Fruit fly (Drosophila melanogaster) whole organism, embryonic: ENCODE data around the gene Lerp.

ENCODE experiments used
- Asciz ChIP-seq: fragments of 200-800 bp; sonication (Bioruptor generic); optimal IDR thresholded peaks from 2 replicates; lab custom pipeline; 2017; ENCODE audit warnings: missing biosample characterization, mild to moderate bottlenecking, missing genetic modification characterization, missing genetic modification reagents
- Atf3 ChIP-seq: fragments of 200-800 bp; sonication (Bioruptor generic); optimal IDR thresholded peaks from 3 replicates; lab custom pipeline; 2016; ENCODE audit warnings: missing biosample characterization, missing genetic modification characterization
- CG10654 ChIP-seq: fragments of 200-800 bp; sonication (Bioruptor generic); optimal IDR thresholded peaks from 2 replicates; lab custom pipeline; 2016; ENCODE audit warnings: missing biosample characterization, missing genetic modification characterization
- CG11247 ChIP-seq: fragments of 200-800 bp; sonication (Bioruptor generic); IDR thresholded peaks from 2 replicates; pipeline ENCODE4 v1.3.6; 2022; ENCODE audit warnings: missing biosample characterization, missing genetic modification characterization
- CG11695 ChIP-seq: fragments of 200-800 bp; sonication (Bioruptor generic); IDR thresholded peaks from 3 replicates; pipeline ENCODE4 v1.3.6; 2022; ENCODE audit warnings: missing biosample characterization, missing genetic modification characterization
- CG12219 ChIP-seq: fragments of 200-800 bp; sonication (Bioruptor generic); optimal IDR thresholded peaks from 3 replicates; lab custom pipeline; 2018; ENCODE audit warnings: missing biosample characterization, mild to moderate bottlenecking, missing genetic modification characterization
- CG12391 ChIP-seq: fragments of 200-800 bp; sonication (Bioruptor generic); optimal IDR thresholded peaks from 3 replicates; lab custom pipeline; 2018; ENCODE audit warnings: missing biosample characterization, mild to moderate bottlenecking, missing genetic modification characterization, moderate library complexity
- CG13123 ChIP-seq: fragments of 200-800 bp; sonication (Bioruptor generic); optimal IDR thresholded peaks from 2 replicates; lab custom pipeline; 2016; ENCODE audit warnings: missing biosample characterization, missing genetic modification characterization
- CG13296 ChIP-seq: fragments of 200-800 bp; sonication (Bioruptor generic); optimal IDR thresholded peaks from 3 replicates; lab custom pipeline; 2018; ENCODE audit warnings: missing biosample characterization, mild to moderate bottlenecking, missing genetic modification characterization
- CG13624 ChIP-seq: fragments of 200-800 bp; sonication (Bioruptor generic); optimal IDR thresholded peaks from 2 replicates; lab custom pipeline; 2016; ENCODE audit warnings: missing biosample characterization, missing genetic modification characterization
- CG1603 ChIP-seq: fragments of 200-800 bp; sonication (Bioruptor generic); optimal IDR thresholded peaks from 2 replicates; lab custom pipeline; 2019; ENCODE audit warnings: missing biosample characterization, mild to moderate bottlenecking, missing genetic modification characterization, moderate library complexity
- CG17361 ChIP-seq: fragments of 200-800 bp; sonication (Bioruptor generic); IDR thresholded peaks from 3 replicates; pipeline ENCODE4 v1.3.6; 2022; ENCODE audit warnings: missing biosample characterization, missing genetic modification characterization
- CG30431 ChIP-seq: fragments of 200-800 bp; sonication (Bioruptor generic); optimal IDR thresholded peaks from 2 replicates; lab custom pipeline; 2017; ENCODE audit warnings: missing biosample characterization, missing genetic modification characterization
- CG31441 ChIP-seq: fragments of 200-800 bp; sonication (Bioruptor generic); IDR thresholded peaks from 2 replicates; pipeline ENCODE4 v1.3.6; 2022; ENCODE audit warnings: missing biosample characterization, missing genetic modification characterization
- CG32772 ChIP-seq: fragments of 200-800 bp; sonication (Bioruptor generic); IDR thresholded peaks from 2 replicates; pipeline ENCODE4 v1.3.6; 2022; ENCODE audit warnings: missing biosample characterization, missing genetic modification characterization
- CG6683 ChIP-seq: fragments of 200-800 bp; sonication (Bioruptor generic); optimal IDR thresholded peaks from 2 replicates; lab custom pipeline; 2017; ENCODE audit warnings: missing biosample characterization, mild to moderate bottlenecking, missing genetic modification characterization, missing genetic modification reagents
- CG6765 ChIP-seq: fragments of 200-800 bp; sonication (Bioruptor generic); optimal IDR thresholded peaks from 3 replicates; lab custom pipeline; 2017; ENCODE audit warnings: missing biosample characterization, mild to moderate bottlenecking, missing genetic modification characterization
- CG6791 ChIP-seq: fragments of 200-800 bp; sonication (Bioruptor generic); IDR thresholded peaks from 3 replicates; pipeline ENCODE4 v1.3.6; 2022; ENCODE audit warnings: missing biosample characterization, missing genetic modification characterization; ENCODE audit not compliant: partially characterized antibody
- CG7839 ChIP-seq: fragments of 200-800 bp; sonication (Bioruptor generic); optimal IDR thresholded peaks from 3 replicates; lab custom pipeline; 2018; ENCODE audit warnings: missing biosample characterization, mild to moderate bottlenecking, missing genetic modification characterization, moderate library complexity
- CG9437 ChIP-seq: fragments of 200-800 bp; sonication (Bioruptor generic); optimal IDR thresholded peaks from 2 replicates; lab custom pipeline; 2018; ENCODE audit warnings: missing biosample characterization, mild to moderate bottlenecking, missing genetic modification characterization
- CHES-1-like ChIP-seq: fragments of 200-800 bp; sonication (Bioruptor generic); optimal IDR thresholded peaks from 2 replicates; lab custom pipeline; 2016; ENCODE audit warnings: missing biosample characterization, missing genetic modification characterization
- Ets65A ChIP-seq: fragments of 200-800 bp; sonication (Bioruptor generic); peaks from one replicate; lab custom pipeline; 2016; ENCODE audit warnings: missing biosample characterization, missing genetic modification characterization
- GATAe ChIP-seq: fragments of 200-800 bp; sonication (Bioruptor generic); conservative IDR thresholded peaks from 2 replicates; pipeline ENCODE4 v1.3.6; 2022; ENCODE audit warnings: missing biosample characterization, missing genetic modification characterization
- Hr39 ChIP-seq: fragments of >200 bp; optimal IDR thresholded peaks from 2 replicates; lab custom pipeline; 2017
- Hr51 ChIP-seq, 2 experiments: fragments of 200-800 bp; sonication (Bioruptor generic); optimal IDR thresholded peaks; 2 replicates in 1 of 2; 3 replicates in 1 of 2; lab custom pipeline; 2016 to 2018; ENCODE audit warnings: missing biosample characterization in 2 of 2, missing genetic modification characterization in 2 of 2, mild to moderate bottlenecking in 1 of 2, moderate library complexity in 1 of 2
- Kr ChIP-seq: fragments of 200-800 bp; sonication (Bioruptor generic); optimal IDR thresholded peaks from 2 replicates; lab custom pipeline; 2017; ENCODE audit warnings: missing biosample characterization, mild to moderate bottlenecking, missing genetic modification characterization
- Oli ChIP-seq: fragments of 200-800 bp; sonication (Bioruptor generic); optimal IDR thresholded peaks from 2 replicates; lab custom pipeline; 2018; ENCODE audit warnings: missing biosample characterization, mild to moderate bottlenecking, missing genetic modification characterization, moderate library complexity
- Scr ChIP-seq: fragments of 200-800 bp; sonication (Bioruptor generic); IDR thresholded peaks from 2 replicates; pipeline ENCODE4 v1.3.6; 2022; ENCODE audit warnings: missing biosample characterization, missing genetic modification characterization; ENCODE audit not compliant: partially characterized antibody
- Tbp ChIP-seq: fragments of >200 bp; optimal IDR thresholded peaks from 2 replicates; lab custom pipeline; 2018; ENCODE audit warnings: missing biosample characterization, missing genetic modification characterization
- amos ChIP-seq: fragments of 200-800 bp; sonication (Bioruptor generic); IDR thresholded peaks from 2 replicates; pipeline ENCODE4 v1.3.6; 2022; ENCODE audit warnings: missing biosample characterization, missing genetic modification characterization; ENCODE audit not compliant: partially characterized antibody
- bsh ChIP-seq, 2 experiments: fragments of 200-800 bp; sonication (Bioruptor generic); optimal IDR thresholded peaks; 2 replicates each; lab custom pipeline; 2017 to 2018; ENCODE audit warnings: mild to moderate bottlenecking in 2 of 2, missing biosample characterization in 2 of 2, missing genetic modification characterization in 2 of 2, moderate library complexity in 1 of 2
- cg ChIP-seq: fragments of 200-800 bp; sonication (Bioruptor generic); optimal IDR thresholded peaks from 3 replicates; lab custom pipeline; 2019; ENCODE audit warnings: missing biosample characterization, mild to moderate bottlenecking, missing genetic modification characterization, moderate library complexity
- da ChIP-seq: fragments of 200-800 bp; sonication (Bioruptor generic); optimal IDR thresholded peaks from 2 replicates; lab custom pipeline; 2016; ENCODE audit warnings: missing biosample characterization, missing genetic modification characterization
- dmrt99B ChIP-seq: fragments of 200-800 bp; sonication (Bioruptor generic); optimal IDR thresholded peaks from 2 replicates; lab custom pipeline; 2018; ENCODE audit warnings: missing biosample characterization, mild to moderate bottlenecking, missing genetic modification characterization, moderate library complexity
- dpn ChIP-seq, 2 experiments: fragments of 200-800 bp; sonication (Bioruptor generic); optimal IDR thresholded peaks; 3 replicates each; lab custom pipeline; 2016; ENCODE audit warnings: missing biosample characterization in 2 of 2, missing genetic modification characterization in 2 of 2
- dysf ChIP-seq: fragments of 200-800 bp; sonication (Bioruptor generic); IDR thresholded peaks from 3 replicates; pipeline ENCODE4 v1.3.6; 2022; ENCODE audit warnings: missing biosample characterization, missing genetic modification characterization
- gcm2 ChIP-seq: fragments of 200-800 bp; sonication (Bioruptor generic); optimal IDR thresholded peaks from 2 replicates; lab custom pipeline; 2016; ENCODE audit warnings: missing biosample characterization, missing genetic modification characterization
- grn ChIP-seq: fragments of 200-800 bp; sonication (Bioruptor generic); optimal IDR thresholded peaks from 3 replicates; lab custom pipeline; 2017; ENCODE audit warnings: missing biosample characterization, missing genetic modification characterization
- ind ChIP-seq: fragments of 200-800 bp; sonication (Bioruptor generic); optimal IDR thresholded peaks from 3 replicates; lab custom pipeline; 2016; ENCODE audit warnings: missing biosample characterization, missing genetic modification characterization
- kah ChIP-seq: fragments of 200-800 bp; sonication (Bioruptor generic); optimal IDR thresholded peaks from 2 replicates; lab custom pipeline; 2018; ENCODE audit warnings: missing biosample characterization, mild to moderate bottlenecking, missing genetic modification characterization
- lilli ChIP-seq: fragments of 200-800 bp; sonication (Bioruptor generic); optimal IDR thresholded peaks from 3 replicates; lab custom pipeline; 2016; ENCODE audit warnings: missing biosample characterization, missing genetic modification characterization
- lmd ChIP-seq: fragments of 200-800 bp; sonication (Bioruptor generic); IDR thresholded peaks from 2 replicates; pipeline ENCODE4 v1.3.6; 2022; ENCODE audit warnings: missing biosample characterization, missing genetic modification characterization
- pfk ChIP-seq: fragments of 200-800 bp; sonication (Bioruptor generic); optimal IDR thresholded peaks from 2 replicates; lab custom pipeline; 2018; ENCODE audit warnings: missing biosample characterization, mild to moderate bottlenecking, missing genetic modification characterization, moderate library complexity
- prd ChIP-seq, 3 experiments: fragments of >200 bp in 2 of 3; fragments of 200-800 bp in 1 of 3; sonication (Bioruptor generic) in 1 of 3; optimal IDR thresholded peaks in 2 of 3; IDR thresholded peaks in 1 of 3; 2 replicates in 2 of 3; 3 replicates in 1 of 3; pipeline versions ENCODE4 v1.3.6 to Lab custom; 2017 to 2022; ENCODE audit warnings: missing biosample characterization in 1 of 3, missing genetic modification characterization in 1 of 3
- tio ChIP-seq: fragments of 200-800 bp; sonication (Bioruptor generic); optimal IDR thresholded peaks from 2 replicates; lab custom pipeline; 2017; ENCODE audit warnings: missing biosample characterization, missing genetic modification characterization, inconsistent platforms
- twi ChIP-seq: fragments of 200-800 bp; optimal IDR thresholded peaks from 2 replicates; lab custom pipeline; 2019; ENCODE audit warnings: missing biosample characterization, mild to moderate bottlenecking, missing genetic modification characterization, moderate library complexity
- zen ChIP-seq: fragments of 200-800 bp; sonication (Bioruptor generic); optimal IDR thresholded peaks from 3 replicates; lab custom pipeline; 2018; ENCODE audit warnings: missing biosample characterization, mild to moderate bottlenecking, missing genetic modification characterization, moderate library complexity

Gene Lerp

DNA sequence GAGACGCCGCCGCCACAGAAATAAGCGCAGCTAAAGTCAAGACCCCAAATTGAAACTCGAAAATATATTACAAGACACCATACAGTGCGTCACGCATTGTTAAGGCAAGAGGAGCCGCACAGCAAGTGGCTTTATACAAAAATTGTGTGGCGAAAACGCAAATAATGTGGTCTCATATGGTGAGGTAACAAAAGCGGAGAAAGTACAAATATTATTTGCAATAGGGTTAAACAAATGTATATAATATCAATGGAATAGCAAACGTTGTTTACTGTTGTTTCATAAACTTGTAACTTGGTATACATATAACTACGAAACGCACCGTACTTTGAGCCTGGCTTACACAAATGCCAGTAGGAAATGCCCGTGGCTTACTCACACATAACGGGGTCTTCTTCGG lies 58.1 kb downstream of the Lerp start (continued):
- TF ChIP-seq CHES-1-like (GFP tag; lab: Kevin White, UChicago) (no peak), CG30431 (GFP tag; lab: Kevin White, UChicago) (no peak), CG6765 (GFP tag; lab: Kevin White, UChicago) (no peak), CG12391 (tag; lab: Kevin White, UChicago) (peak; percentile 0), Oli (tag; lab: Kevin White, UChicago) (peak; percentile 30), CG17361 (GFP tag; lab: Robert Waterston, UW) (0 out of 3 replicates have a peak, but pooled peaks have one; percentile 16), tio (no peak), ind (GFP tag; lab: Kevin White, UChicago) (no peak), CG9437 (GFP tag; lab: Kevin White, UChicago) (no peak), lilli (GFP tag; lab: Kevin White, UChicago) (no peak), GATAe (GFP tag; lab: Robert Waterston, UW) (no peak), CG1603 (peak; percentile 24)

DNA sequence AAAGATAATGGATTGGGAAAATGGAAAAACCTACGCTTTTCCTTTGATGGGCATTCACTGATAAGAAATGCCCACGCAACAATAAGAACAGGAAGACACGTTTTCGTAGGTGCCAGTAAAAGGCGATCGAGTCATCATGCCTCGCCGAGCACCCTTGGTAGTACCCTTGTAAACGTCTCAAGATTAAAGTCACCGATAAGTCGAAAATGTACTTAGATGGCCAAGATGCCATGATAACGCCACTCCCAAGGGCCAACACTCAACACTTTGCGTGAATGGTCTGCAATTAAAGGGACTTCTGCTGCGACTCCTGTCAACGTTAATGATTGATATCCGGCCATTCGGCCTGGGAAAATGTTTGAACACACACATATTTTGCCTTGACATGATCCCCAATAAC lies 59.8 kb downstream of the Lerp start:
- TF ChIP-seq ind (GFP tag; lab: Kevin White, UChicago), result no peak
- TF ChIP-seq zen (tag; lab: Kevin White, UChicago), result peak; percentile 1
- no peak for TF ChIP-seq CG13296 (GFP tag; lab: Kevin White, UChicago)
- no peak for TF ChIP-seq CG11247
- TF ChIP-seq CG10654 (GFP tag; lab: Kevin White, UChicago), result no peak
- TF ChIP-seq Scr, result no peak
- 0 out of 3 replicates have a peak, but pooled peaks have one; percentile 24 for TF ChIP-seq CG6791 (GFP tag; lab: Robert Waterston, UW)
- peak; percentile 96 for TF ChIP-seq grn
- TF ChIP-seq cg (GFP tag; lab: Kevin White, UChicago), result no peak
- TF ChIP-seq CG11695, result no peak
- TF ChIP-seq CG13123 (GFP tag; lab: Kevin White, UChicago), result no peak
- TF ChIP-seq Kr (GFP tag; lab: Kevin White, UChicago), result no peak
- TF ChIP-seq prd (optimal IDR thresholded peaks at IDR 0.05; lab: Kevin White, UChicago), result no peak
- no peak for TF ChIP-seq prd (GFP tag; IDR thresholded peaks at IDR 0.05; lab: Robert Waterston, UW)
- no peak for TF ChIP-seq kah (GFP tag; lab: Kevin White, UChicago)

- TF ChIP-seq CG12219 (GFP tag; lab: Kevin White, UChicago) (no peak), Hr39 (lab: Kevin White, UChicago) (no peak), dysf (GFP tag; lab: Robert Waterston, UW) (no peak), pfk (GFP tag; lab: Kevin White, UChicago) (no peak), Asciz (GFP tag; lab: Kevin White, UChicago) (no peak), amos (GFP tag; lab: Robert Waterston, UW) (no peak), Ets65A (GFP tag; lab: Kevin White, UChicago) (no peak), lmd (GFP tag; lab: Robert Waterston, UW) (no peak), twi (tag; lab: Kevin White, UChicago) (no peak), CG13624 (GFP tag; lab: Kevin White, UChicago) (no peak), Hr51 (GFP tag; optimal IDR thresholded peaks at IDR 0.05; lab: Kevin White, UChicago) (peak in 1 of 2 experiments; percentile 61), Atf3 (GFP tag; lab: Kevin White, UChicago) (no peak), da (GFP tag; lab: Kevin White, UChicago) (no peak), CG31441 (GFP tag; lab: Robert Waterston, UW) (peak; percentile 72), CG7839 (peak; percentile 60), gcm2 (no peak), prd (optimal IDR thresholded peaks at IDR 0.05; lab: Kevin White, UChicago) (no peak), prd (GFP tag; IDR thresholded peaks at IDR 0.05; lab: Robert Waterston, UW) (peak; percentile 39; the same call in 1 of the 3 replicates), Tbp (GFP tag; lab: Kevin White, UChicago) (no peak), bsh (GFP tag; optimal IDR thresholded peaks at IDR 0.05; lab: Kevin White, UChicago) (peak in 1 of 2 experiments; percentile 57), CG32772 (GFP tag; lab: Robert Waterston, UW) (no peak), dpn (GFP tag; optimal IDR thresholded peaks at IDR 0.05; lab: Kevin White, UChicago) (peak in 1 of 2 experiments; percentile 10), CG6683 (GFP tag; lab: Kevin White, UChicago) (no peak), dmrt99B (tag; lab: Kevin White, UChicago) (peak; percentile 58)
These were observed 61.3 kb downstream of the Lerp start for dm6 chr3R:26801427-26802160.
